Worm (Caenorhabditis elegans) whole organism, L2 larva: ENCODE results near the gene srd-63.
"Not testable (repeated sequence)": the region's sequence is repeated elsewhere in the genome, so short reads cannot be mapped to it uniquely, and the experiment has no call there.

Experiments used
- F13H6.1 ChIP-seq: sonication (generic microtip); optimal IDR thresholded peaks from 2 replicates; lab custom pipeline; 2016; ENCODE audit warnings: missing genetic modification characterization, missing compliant biosample characterization
- R02D3.7 ChIP-seq: fragments of 150-350 bp; optimal IDR thresholded peaks from 2 replicates; lab custom pipeline; 2014; ENCODE audit warnings: missing biosample characterization, missing genetic modification characterization
- Y55F3AM.14 ChIP-seq: fragments of 200-800 bp; sonication (Bioruptor generic); optimal IDR thresholded peaks from 2 replicates; lab custom pipeline; 2018; ENCODE audit warnings: mild to moderate bottlenecking, missing genetic modification characterization, missing compliant biosample characterization
- ZK546.5 ChIP-seq: sonication (generic microtip); optimal IDR thresholded peaks from 2 replicates; lab custom pipeline; 2017; ENCODE audit warnings: missing biosample characterization, missing genetic modification characterization
- alr-1 ChIP-seq: fragments of 150-350 bp; optimal IDR thresholded peaks from 2 replicates; lab custom pipeline; 2014; ENCODE audit warnings: missing biosample characterization, missing genetic modification characterization
- aly-2 ChIP-seq: fragments of 150-350 bp; optimal IDR thresholded peaks from 2 replicates; lab custom pipeline; 2014; ENCODE audit warnings: missing biosample characterization, missing genetic modification characterization
- ama-1 ChIP-seq: fragments of 150-350 bp; optimal IDR thresholded peaks from 2 replicates; lab custom pipeline; 2018; ENCODE audit warnings: inconsistent platforms
- blmp-1 ChIP-seq: sonication (generic microtip); optimal IDR thresholded peaks from 2 replicates; lab custom pipeline; 2017; ENCODE audit warnings: missing genetic modification characterization, mild to moderate bottlenecking, missing compliant biosample characterization, antibody characterized with exemption, moderate library complexity; ENCODE audit not compliant: insufficient read depth
- ceh-82 ChIP-seq: fragments of 150-350 bp; optimal IDR thresholded peaks from 2 replicates; lab custom pipeline; 2014; ENCODE audit warnings: missing biosample characterization, missing genetic modification characterization
- crh-2 ChIP-seq: sonication (generic microtip); optimal IDR thresholded peaks from 2 replicates; lab custom pipeline; 2017; ENCODE audit warnings: missing biosample characterization, missing genetic modification characterization
- egl-27 ChIP-seq: sonication (generic microtip); optimal IDR thresholded peaks from 3 replicates; lab custom pipeline; 2017; ENCODE audit warnings: missing biosample characterization, missing genetic modification reagents, missing genetic modification characterization
- elt-3 ChIP-seq: sonication (generic microtip); optimal IDR thresholded peaks from 2 replicates; lab custom pipeline; 2017; ENCODE audit warnings: missing biosample characterization, missing genetic modification characterization
- fos-1 ChIP-seq: fragments of 150-350 bp; optimal IDR thresholded peaks from 2 replicates; lab custom pipeline; 2014; ENCODE audit warnings: missing biosample characterization, missing genetic modification characterization
- lin-11 ChIP-seq: fragments of 150-350 bp; sonication (generic microtip); optimal IDR thresholded peaks from 2 replicates; lab custom pipeline; 2014; ENCODE audit warnings: missing biosample characterization, missing genetic modification characterization, inconsistent platforms, mixed read lengths
- lin-39 ChIP-seq: fragments of 150-350 bp; optimal IDR thresholded peaks from 2 replicates; lab custom pipeline; 2014; ENCODE audit warnings: missing biosample characterization, missing genetic modification reagents, missing genetic modification characterization
- mab-5 ChIP-seq: fragments of 150-350 bp; optimal IDR thresholded peaks from 2 replicates; lab custom pipeline; 2014; ENCODE audit warnings: missing biosample characterization, missing genetic modification characterization
- mbf-1 ChIP-seq: sonication (generic microtip); optimal IDR thresholded peaks from 2 replicates; lab custom pipeline; 2017; ENCODE audit warnings: missing biosample characterization, missing genetic modification characterization
- mdl-1 ChIP-seq, 2 experiments: fragments of 150-350 bp in 1 of 2; sonication (generic microtip) in 1 of 2; optimal IDR thresholded peaks; 2 replicates each; lab custom pipeline; 2017; ENCODE audit warnings: missing biosample characterization in 2 of 2, missing genetic modification characterization in 2 of 2
- nhr-129 ChIP-seq: fragments of 150-350 bp; optimal IDR thresholded peaks from 2 replicates; lab custom pipeline; 2014; ENCODE audit warnings: missing biosample characterization, missing genetic modification characterization
- nhr-23 ChIP-seq: fragments of 150-350 bp; optimal IDR thresholded peaks from 2 replicates; lab custom pipeline; 2014; ENCODE audit warnings: missing biosample characterization, missing genetic modification reagents, missing genetic modification characterization
- nhr-237 ChIP-seq: fragments of 150-350 bp; optimal IDR thresholded peaks from 2 replicates; lab custom pipeline; 2014; ENCODE audit warnings: missing biosample characterization, missing genetic modification characterization
- nhr-25 ChIP-seq: fragments of 150-350 bp; sonication (generic microtip); optimal IDR thresholded peaks from 3 replicates; lab custom pipeline; 2014; ENCODE audit warnings: missing biosample characterization, missing genetic modification characterization
- nhr-77 ChIP-seq: fragments of 150-350 bp; optimal IDR thresholded peaks from 2 replicates; lab custom pipeline; 2014; ENCODE audit warnings: missing biosample characterization, missing genetic modification characterization
- skn-1 ChIP-seq: sonication (generic microtip); optimal IDR thresholded peaks from 2 replicates; lab custom pipeline; 2017; ENCODE audit warnings: missing biosample characterization, missing genetic modification characterization
- sma-3 ChIP-seq: sonication (generic microtip); optimal IDR thresholded peaks from 2 replicates; lab custom pipeline; 2016; ENCODE audit warnings: missing genetic modification reagents, missing genetic modification characterization, missing compliant biosample characterization
- sma-9 ChIP-seq, 2 experiments: fragments of 150-350 bp in 1 of 2; sonication (generic microtip) in 1 of 2; optimal IDR thresholded peaks; 2 replicates each; lab custom pipeline; 2014 to 2016; ENCODE audit warnings: missing genetic modification characterization in 2 of 2, mild to moderate bottlenecking in 1 of 2, missing biosample characterization in 1 of 2, missing compliant biosample characterization in 1 of 2, missing genetic modification reagents in 1 of 2, moderate library complexity in 1 of 2
- snpc-4 ChIP-seq: fragments of 150-350 bp; optimal IDR thresholded peaks from 2 replicates; lab custom pipeline; 2014; ENCODE audit warnings: missing biosample characterization, missing genetic modification characterization
- unc-55 ChIP-seq: fragments of 150-350 bp; sonication (generic microtip); optimal IDR thresholded peaks from 3 replicates; lab custom pipeline; 2014; ENCODE audit warnings: missing biosample characterization, missing genetic modification reagents, missing genetic modification characterization
- unc-62 ChIP-seq: fragments of 150-350 bp; optimal IDR thresholded peaks from 2 replicates; lab custom pipeline; 2014; ENCODE audit warnings: missing biosample characterization, missing genetic modification reagents, missing genetic modification characterization
- zag-1 ChIP-seq: fragments of 150-350 bp; optimal IDR thresholded peaks from 2 replicates; lab custom pipeline; 2014; ENCODE audit warnings: missing biosample characterization, missing genetic modification characterization
- ztf-11 ChIP-seq: sonication (generic microtip); optimal IDR thresholded peaks from 2 replicates; lab custom pipeline; 2017; ENCODE audit warnings: missing biosample characterization, missing genetic modification characterization
- ztf-4 ChIP-seq: fragments of 150-350 bp; optimal IDR thresholded peaks from 2 replicates; lab custom pipeline; 2014; ENCODE audit warnings: missing biosample characterization, missing genetic modification characterization

The srd-63 gene

ce11 chrV:16390655-16391054 lies 3.0 kb downstream of the srd-63 start, which contains the start of gene gst-44:
TSS of gene gst-44 (plus strand) at chrV:16390891.
- TF ChIP-seq nhr-129 (tag; lab: Kevin White, UChicago) (peak; percentile 5), lin-11 (no peak), sma-9 (GFP tag; optimal IDR thresholded peaks at IDR 0.05; lab: Kevin White, UChicago) (peak; percentile 77), sma-9 (tag; optimal IDR thresholded peaks at IDR 0.05; lab: Kevin White, UChicago) (no peak), mbf-1 (tag; lab: Kevin White, UChicago) (no peak), fos-1 (tag; lab: Kevin White, UChicago) (peak; percentile 49)

- TF ChIP-seq mab-5 (no peak), sma-3 (GFP tag; lab: Kevin White, UChicago) (no peak), nhr-23 (tag; lab: Kevin White, UChicago) (no peak)
Measured at ce11 chrV:16388268-16388667, 5.4 kb downstream of the srd-63 start, which contains the start of gene sri-65. TSS of gene sri-65 (minus strand) at chrV:16388368.

- not testable (repeated sequence) for TF ChIP-seq ztf-4 (tag; lab: Kevin White, UChicago); mdl-1 (tag; optimal IDR thresholded peaks at IDR 0.05; lab: Kevin White, UChicago); mbf-1 (tag; lab: Kevin White, UChicago)
Measured at ce11 chrV:16383729-16384128, 9.9 kb downstream of the srd-63 start, which contains the start of gene F13A7.7. TSS of gene F13A7.7 (minus strand) at chrV:16383829.

ce11 chrV:16382949-16383348 lies 10.7 kb downstream of the srd-63 start:
- no peak for TF ChIP-seq alr-1 (tag; lab: Kevin White, UChicago)
- no peak for TF ChIP-seq egl-27 (tag; lab: Kevin White, UChicago)
- no peak for TF ChIP-seq sma-3 (GFP tag; lab: Kevin White, UChicago)
- TF ChIP-seq lin-39 (tag; lab: Kevin White, UChicago): no peak
- TF ChIP-seq blmp-1 (tag; lab: Kevin White, UChicago): no peak
- TF ChIP-seq snpc-4: no peak
- TF ChIP-seq zag-1 (tag; lab: Kevin White, UChicago): no peak
- no peak for TF ChIP-seq skn-1

ce11 chrV:16377849-16378248 lies 15.8 kb downstream of the srd-63 start, which contains the start of gene F13A7.1:
TSS of gene F13A7.1 (minus strand) at chrV:16377949.
- no peak for TF ChIP-seq ztf-11 (tag; lab: Kevin White, UChicago)
- no peak for TF ChIP-seq alr-1 (tag; lab: Kevin White, UChicago)
- no peak for TF ChIP-seq R02D3.7 (tag; lab: Kevin White, UChicago)
- no peak for TF ChIP-seq ZK546.5
- TF ChIP-seq nhr-77: no peak
- TF ChIP-seq elt-3 (tag; lab: Kevin White, UChicago): no peak
- no peak for TF ChIP-seq mab-5
- no peak for TF ChIP-seq nhr-25 (tag; lab: Kevin White, UChicago)
- TF ChIP-seq sma-3 (GFP tag; lab: Kevin White, UChicago): no peak
- no peak for TF ChIP-seq nhr-237
- no peak for TF ChIP-seq ceh-82 (tag; lab: Kevin White, UChicago)
- no peak for TF ChIP-seq sma-9 (GFP tag; optimal IDR thresholded peaks at IDR 0.05; lab: Kevin White, UChicago)
- no peak for TF ChIP-seq sma-9 (tag; optimal IDR thresholded peaks at IDR 0.05; lab: Kevin White, UChicago)
- no peak for TF ChIP-seq nhr-129 (tag; lab: Kevin White, UChicago)
- no peak for TF ChIP-seq crh-2
- no peak for TF ChIP-seq Y55F3AM.14 (GFP tag; lab: Kevin White, UChicago)
- no peak for TF ChIP-seq ama-1
- no peak for TF ChIP-seq F13H6.1 (tag; lab: Kevin White, UChicago)
- no peak for TF ChIP-seq ztf-4 (tag; lab: Kevin White, UChicago)

- TF ChIP-seq aly-2 (tag; lab: Kevin White, UChicago) (no peak), unc-55 (no peak), unc-62 (GFP tag; lab: Kevin White, UChicago) (no peak), nhr-129 (tag; lab: Kevin White, UChicago) (no peak), nhr-77 (no peak), ztf-11 (tag; lab: Kevin White, UChicago) (no peak)
- TF ChIP-seq, all 48 proteins: peak for 0
Measured at ce11 chrV:16377188-16377587, 16.4 kb downstream of the srd-63 start.
